Fruit fly (Drosophila melanogaster) whole organism, embryonic: ENCODE results near the gene CG6972.

Experiments used
- BEAF-32 ChIP-seq: fragments of 200-800 bp; sonication (Bioruptor generic); optimal IDR thresholded peaks from 3 replicates; lab custom pipeline; 2017; ENCODE audit warnings: missing biosample characterization, missing genetic modification characterization, mild to moderate bottlenecking, moderate library complexity, missing genetic modification reagents
- CG11093 ChIP-seq: fragments of 200-800 bp; sonication (Bioruptor generic); IDR thresholded peaks from 3 replicates; pipeline ENCODE4 v1.3.6; 2022; ENCODE audit warnings: missing biosample characterization, missing genetic modification characterization
- CG13287 ChIP-seq: fragments of 200-800 bp; sonication (Bioruptor generic); IDR thresholded peaks from 2 replicates; pipeline ENCODE4 v1.3.6; 2022; ENCODE audit warnings: missing biosample characterization, missing genetic modification characterization; ENCODE audit not compliant: partially characterized antibody
- CG13775 ChIP-seq: fragments of 200-800 bp; sonication (Bioruptor generic); optimal IDR thresholded peaks from 3 replicates; lab custom pipeline; 2017; ENCODE audit warnings: missing biosample characterization, mild to moderate bottlenecking, missing genetic modification characterization
- CG15073 ChIP-seq: fragments of 200-800 bp; sonication (Bioruptor generic); optimal IDR thresholded peaks from 2 replicates; lab custom pipeline; 2016; ENCODE audit warnings: missing biosample characterization, missing genetic modification characterization
- CG15601 ChIP-seq: fragments of 200-800 bp; sonication (Bioruptor generic); optimal IDR thresholded peaks from 3 replicates; lab custom pipeline; 2019; ENCODE audit warnings: missing biosample characterization, mild to moderate bottlenecking, missing genetic modification characterization, moderate library complexity
- CG16813 ChIP-seq: fragments of 200-800 bp; sonication (Bioruptor generic); IDR thresholded peaks from 3 replicates; pipeline ENCODE4 v1.3.6; 2022; ENCODE audit warnings: missing biosample characterization, missing genetic modification characterization; ENCODE audit not compliant: partially characterized antibody
- CG17328 ChIP-seq: fragments of 200-800 bp; sonication (Bioruptor generic); IDR thresholded peaks from 2 replicates; pipeline ENCODE4 v1.3.6; 2022; ENCODE audit warnings: missing biosample characterization, missing genetic modification characterization
- CG17385 ChIP-seq: fragments of 200-800 bp; sonication (Bioruptor generic); optimal IDR thresholded peaks from 3 replicates; lab custom pipeline; 2018; ENCODE audit warnings: missing biosample characterization, mild to moderate bottlenecking, missing genetic modification characterization
- CG42726 ChIP-seq: fragments of 200-800 bp; sonication (Bioruptor generic); IDR thresholded peaks from 2 replicates; pipeline ENCODE4 v1.3.6; 2022; ENCODE audit warnings: missing biosample characterization, missing genetic modification characterization; ENCODE audit not compliant: partially characterized antibody
- CG4282 ChIP-seq: fragments of 200-800 bp; sonication (Bioruptor generic); optimal IDR thresholded peaks from 2 replicates; lab custom pipeline; 2016; ENCODE audit warnings: missing biosample characterization, missing genetic modification characterization
- CG6254 ChIP-seq: fragments of 200-800 bp; sonication (Bioruptor generic); optimal IDR thresholded peaks from 3 replicates; lab custom pipeline; 2017; ENCODE audit warnings: mild to moderate bottlenecking, missing biosample characterization, missing genetic modification reagents, missing genetic modification characterization
- CG6272 ChIP-seq: fragments of 200-800 bp; sonication (Bioruptor generic); IDR thresholded peaks from 2 replicates; pipeline ENCODE4 v1.3.6; 2022; ENCODE audit warnings: missing biosample characterization, missing genetic modification characterization
- CG7556 ChIP-seq: fragments of 200-800 bp; sonication (Bioruptor generic); optimal IDR thresholded peaks from 2 replicates; lab custom pipeline; 2017; ENCODE audit warnings: missing biosample characterization, mild to moderate bottlenecking, missing genetic modification characterization
- CG7786 ChIP-seq: fragments of 200-800 bp; sonication (Bioruptor generic); optimal IDR thresholded peaks from 2 replicates; lab custom pipeline; 2016; ENCODE audit warnings: missing biosample characterization, missing genetic modification characterization
- CG7928 ChIP-seq: fragments of 200-800 bp; sonication (Bioruptor generic); optimal IDR thresholded peaks from 2 replicates; lab custom pipeline; 2017; ENCODE audit warnings: missing biosample characterization, mild to moderate bottlenecking, missing genetic modification characterization
- CG7987 ChIP-seq: fragments of 200-800 bp; sonication (Bioruptor generic); optimal IDR thresholded peaks from 2 replicates; lab custom pipeline; 2018; ENCODE audit warnings: missing biosample characterization, mild to moderate bottlenecking, missing genetic modification characterization, moderate library complexity
- CG8281 ChIP-seq: fragments of 200-800 bp; sonication (Bioruptor generic); optimal IDR thresholded peaks from 2 replicates; lab custom pipeline; 2018; ENCODE audit warnings: missing biosample characterization, mild to moderate bottlenecking, missing genetic modification characterization, moderate library complexity
- CG8359 ChIP-seq: fragments of 200-800 bp; sonication (Bioruptor generic); optimal IDR thresholded peaks from 2 replicates; lab custom pipeline; 2017; ENCODE audit warnings: missing biosample characterization, mild to moderate bottlenecking, missing genetic modification characterization, borderline replicate concordance
- CG9437 ChIP-seq: fragments of 200-800 bp; sonication (Bioruptor generic); optimal IDR thresholded peaks from 2 replicates; lab custom pipeline; 2018; ENCODE audit warnings: missing biosample characterization, mild to moderate bottlenecking, missing genetic modification characterization
- CG9609 ChIP-seq: fragments of 200-800 bp; sonication (Bioruptor generic); optimal IDR thresholded peaks from 3 replicates; lab custom pipeline; 2016; ENCODE audit warnings: missing biosample characterization, missing genetic modification characterization
- D ChIP-seq, 2 experiments: fragments of 200-800 bp in 1 of 2; fragments of >200 bp in 1 of 2; sonication (Bioruptor generic) in 1 of 2; optimal IDR thresholded peaks; 2 replicates in 1 of 2; 3 replicates in 1 of 2; lab custom pipeline; 2017; ENCODE audit warnings: mild to moderate bottlenecking in 1 of 2, missing biosample characterization in 1 of 2, missing genetic modification characterization in 1 of 2, missing genetic modification reagents in 1 of 2
- Dbx ChIP-seq: fragments of 200-800 bp; sonication (Bioruptor generic); IDR thresholded peaks from 3 replicates; pipeline ENCODE4 v1.3.6; 2022; ENCODE audit warnings: missing biosample characterization, missing genetic modification characterization
- Eip74EF ChIP-seq, 2 experiments: fragments of 200-800 bp in 1 of 2; fragments of >200 bp in 1 of 2; sonication (Bioruptor generic) in 1 of 2; optimal IDR thresholded peaks; 2 replicates each; lab custom pipeline; 2017 to 2019; ENCODE audit warnings: missing biosample characterization in 2 of 2, missing genetic modification characterization in 2 of 2, mild to moderate bottlenecking in 1 of 2, moderate library complexity in 1 of 2
- Gug ChIP-seq: fragments of 200-800 bp; sonication (Bioruptor generic); IDR thresholded peaks from 4 replicates; pipeline ENCODE4 v1.3.6; 2022; ENCODE audit warnings: missing biosample characterization, missing genetic modification characterization
- Nf-YA ChIP-seq: fragments of 200-800 bp; sonication (Bioruptor generic); IDR thresholded peaks from 2 replicates; pipeline ENCODE4 v1.3.6; 2022; ENCODE audit warnings: missing biosample characterization, missing genetic modification characterization
- Pdp1 ChIP-seq, 2 experiments: fragments of 200-800 bp; sonication (Bioruptor generic); optimal IDR thresholded peaks; 3 replicates each; lab custom pipeline; 2016; ENCODE audit warnings: missing biosample characterization in 2 of 2, missing genetic modification characterization in 2 of 2, mild to moderate bottlenecking in 1 of 2, moderate library complexity in 1 of 2
- Rfx ChIP-seq: fragments of 200-800 bp; sonication (Bioruptor generic); IDR thresholded peaks from 2 replicates; pipeline ENCODE4 v1.3.6; 2022; ENCODE audit warnings: missing biosample characterization, missing genetic modification characterization
- Sin3A ChIP-seq: fragments of >200 bp; optimal IDR thresholded peaks from 2 replicates; lab custom pipeline; 2018
- Sry-β ChIP-seq: fragments of 200-800 bp; sonication (Bioruptor generic); optimal IDR thresholded peaks from 2 replicates; lab custom pipeline; 2018; ENCODE audit warnings: missing biosample characterization, mild to moderate bottlenecking, missing genetic modification characterization, moderate library complexity
- Xbp1 ChIP-seq: fragments of 200-800 bp; sonication (Bioruptor generic); optimal IDR thresholded peaks from 3 replicates; lab custom pipeline; 2016; ENCODE audit warnings: missing biosample characterization, mild to moderate bottlenecking, missing genetic modification characterization
- ab ChIP-seq: fragments of 200-800 bp; sonication (Bioruptor generic); optimal IDR thresholded peaks from 2 replicates; lab custom pipeline; 2016; ENCODE audit warnings: missing biosample characterization, missing genetic modification characterization
- abd-A ChIP-seq: fragments of 200-800 bp; sonication (Bioruptor generic); optimal IDR thresholded peaks from 3 replicates; lab custom pipeline; 2019; ENCODE audit warnings: missing biosample characterization, mild to moderate bottlenecking, missing genetic modification characterization, moderate library complexity
- ase ChIP-seq: fragments of 200-800 bp; sonication (Bioruptor generic); IDR thresholded peaks from 3 replicates; pipeline ENCODE4 v1.3.6; 2022; ENCODE audit warnings: missing biosample characterization, missing genetic modification characterization
- az2 ChIP-seq: fragments of 200-800 bp; sonication (Bioruptor generic); optimal IDR thresholded peaks from 3 replicates; lab custom pipeline; 2016; ENCODE audit warnings: missing biosample characterization, missing genetic modification characterization
- bigmax ChIP-seq: fragments of 200-800 bp; sonication (Bioruptor generic); optimal IDR thresholded peaks from 2 replicates; lab custom pipeline; 2018; ENCODE audit warnings: missing biosample characterization, mild to moderate bottlenecking, missing genetic modification characterization
- eve ChIP-seq, 2 experiments: fragments of >200 bp; optimal IDR thresholded peaks; 2 replicates each; lab custom pipeline; 2017; ENCODE audit warnings: missing biosample characterization in 2 of 2, missing genetic modification characterization in 2 of 2
- gem ChIP-seq: fragments of 200-800 bp; sonication (Bioruptor generic); optimal IDR thresholded peaks from 2 replicates; lab custom pipeline; 2019; ENCODE audit warnings: missing biosample characterization, mild to moderate bottlenecking, missing genetic modification characterization, moderate library complexity
- grn ChIP-seq: fragments of 200-800 bp; sonication (Bioruptor generic); optimal IDR thresholded peaks from 3 replicates; lab custom pipeline; 2017; ENCODE audit warnings: missing biosample characterization, missing genetic modification characterization
- gsb-n ChIP-seq: fragments of 200-800 bp; sonication (Bioruptor generic); optimal IDR thresholded peaks from 3 replicates; lab custom pipeline; 2018; ENCODE audit warnings: missing biosample characterization, mild to moderate bottlenecking, missing genetic modification characterization
- ham ChIP-seq: fragments of 200-800 bp; sonication (Bioruptor generic); IDR thresholded peaks from 2 replicates; pipeline ENCODE4 v1.3.6; 2022; ENCODE audit warnings: missing biosample characterization, missing genetic modification characterization
- jing ChIP-seq: fragments of 200-800 bp; sonication (Bioruptor generic); optimal IDR thresholded peaks from 2 replicates; lab custom pipeline; 2018; ENCODE audit warnings: missing biosample characterization, mild to moderate bottlenecking, missing genetic modification characterization
- ken ChIP-seq: fragments of 200-800 bp; sonication (Bioruptor generic); IDR thresholded peaks from 3 replicates; pipeline ENCODE4 v1.3.6; 2022; ENCODE audit warnings: missing biosample characterization, missing genetic modification characterization
- nmo ChIP-seq: fragments of 200-800 bp; sonication (Bioruptor generic); optimal IDR thresholded peaks from 2 replicates; lab custom pipeline; 2018; ENCODE audit warnings: missing biosample characterization, mild to moderate bottlenecking, missing genetic modification characterization, moderate library complexity
- pita ChIP-seq: fragments of 200-800 bp; sonication (Bioruptor generic); optimal IDR thresholded peaks from 2 replicates; lab custom pipeline; 2017; ENCODE audit warnings: missing biosample characterization, mild to moderate bottlenecking, missing genetic modification characterization
- sr ChIP-seq: fragments of 200-800 bp; sonication (Bioruptor generic); IDR thresholded peaks from 3 replicates; pipeline ENCODE4 v1.3.6; 2022; ENCODE audit warnings: missing biosample characterization, missing genetic modification characterization
- tll ChIP-seq, 2 experiments: fragments of 200-800 bp in 1 of 2; fragments of >200 bp in 1 of 2; sonication (Bioruptor generic) in 1 of 2; optimal IDR thresholded peaks; 2 replicates each; lab custom pipeline; 2017 to 2019; ENCODE audit warnings: missing biosample characterization in 2 of 2, missing genetic modification characterization in 2 of 2, mild to moderate bottlenecking in 1 of 2, moderate library complexity in 1 of 2
- z ChIP-seq: fragments of 200-800 bp; sonication (Bioruptor generic); IDR thresholded peaks from 3 replicates; pipeline ENCODE4 v1.3.6; 2022; ENCODE audit warnings: missing biosample characterization, missing genetic modification characterization

Gene CG6972

DNA sequence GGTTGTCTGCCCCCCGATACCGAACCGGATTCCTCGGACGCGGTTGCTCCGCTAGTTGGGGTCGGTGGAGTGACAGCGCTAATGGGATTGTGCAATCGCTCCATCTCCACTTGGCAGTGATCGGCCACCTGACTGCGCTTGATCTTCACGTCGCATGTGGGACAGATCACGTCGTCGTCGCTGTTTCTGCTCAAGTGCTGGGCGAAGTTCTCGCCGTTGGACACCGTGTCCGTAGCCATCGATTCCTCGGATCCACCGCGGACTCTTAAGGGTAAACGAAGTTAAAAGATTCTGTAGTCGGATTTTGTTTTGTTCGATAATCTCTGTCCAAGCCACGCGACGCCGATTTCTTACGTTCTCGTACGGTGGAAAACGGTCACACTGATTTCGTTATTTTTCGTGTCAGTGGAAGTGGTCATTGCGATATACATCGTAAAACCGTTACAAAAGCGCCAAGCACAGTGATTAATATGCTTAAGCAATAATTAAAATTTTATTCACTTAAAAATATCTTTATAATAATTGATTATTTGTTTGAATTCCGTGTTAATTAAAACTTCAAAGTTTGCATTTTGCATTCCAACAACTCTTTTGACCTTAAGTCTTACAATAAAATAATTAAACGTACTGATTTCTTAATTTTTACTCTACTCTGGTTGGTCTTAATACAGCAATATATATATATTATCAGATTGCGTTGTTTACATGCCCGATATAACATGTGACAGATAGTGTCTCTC is 24.4 kb downstream of the CG6972 start, which contains the start of gene RNF220 (continued):
- TF ChIP-seq CG15073 (GFP tag; lab: Kevin White, UChicago) (no peak), pita (GFP tag; lab: Kevin White, UChicago) (no peak), bigmax (GFP tag; lab: Kevin White, UChicago) (no peak), CG17385 (GFP tag; lab: Kevin White, UChicago) (peak; percentile 12), CG8281 (tag; lab: Kevin White, UChicago) (no peak), BEAF-32 (GFP tag; lab: Kevin White, UChicago) (no peak), tll (GFP tag; optimal IDR thresholded peaks at IDR 0.05; lab: Kevin White, UChicago) (no peak), ken (GFP tag; lab: Robert Waterston, UW) (no peak), CG13287 (GFP tag; lab: Robert Waterston, UW) (peak; percentile 70), jing (GFP tag; lab: Kevin White, UChicago) (no peak), CG6272 (peak; percentile 24; the same call in 1 of the 2 replicates), Gug (GFP tag; lab: Robert Waterston, UW) (no peak), CG7928 (no peak), D (optimal IDR thresholded peaks at IDR 0.05; lab: Kevin White, UChicago) (no peak), D (GFP tag; optimal IDR thresholded peaks at IDR 0.05; lab: Kevin White, UChicago) (no peak), CG7556 (GFP tag; lab: Kevin White, UChicago) (no peak), gem (peak; percentile 49), CG4282 (GFP tag; lab: Kevin White, UChicago) (no peak), Nf-YA (GFP tag; lab: Robert Waterston, UW) (no peak), ase (no peak), CG11093 (GFP tag; lab: Robert Waterston, UW) (no peak), eve (GFP tag; optimal IDR thresholded peaks at IDR 0.05; lab: Kevin White, UChicago) (no peak), CG15601 (tag; lab: Kevin White, UChicago) (no peak), ham (GFP tag; lab: Robert Waterston, UW) (no peak), Pdp1 (GFP tag; optimal IDR thresholded peaks at IDR 0.05; lab: Kevin White, UChicago) (peak in 1 of 2 experiments; percentile 58), CG8359 (no peak), CG7786 (no peak), nmo (GFP tag; lab: Kevin White, UChicago) (peak; percentile 45), abd-A (tag; lab: Kevin White, UChicago) (no peak), az2 (GFP tag; lab: Kevin White, UChicago) (peak; percentile 21), Xbp1 (GFP tag; lab: Kevin White, UChicago) (peak; percentile 30), Rfx (GFP tag; lab: Robert Waterston, UW) (peak; percentile 38; the same call in 1 of the 2 replicates), z (GFP tag; lab: Robert Waterston, UW) (no peak), grn (no peak), CG7987 (no peak), Sry-β (GFP tag; lab: Kevin White, UChicago) (no peak), CG17328 (GFP tag; lab: Robert Waterston, UW) (no peak), Dbx (GFP tag; lab: Robert Waterston, UW) (peak; percentile 20; the same call in 1 of the 3 replicates), Sin3A (peak; percentile 31), sr (no peak), CG13775 (GFP tag; lab: Kevin White, UChicago) (peak; percentile 32), gsb-n (tag; lab: Kevin White, UChicago) (no peak), CG9437 (peak; percentile 97), CG42726 (peak; percentile 68), CG16813 (GFP tag; lab: Robert Waterston, UW) (no peak; the same call in none of the 3 replicates), ab (GFP tag; lab: Kevin White, UChicago) (no peak), CG9609 (GFP tag; lab: Kevin White, UChicago) (no peak), Eip74EF (GFP tag; optimal IDR thresholded peaks at IDR 0.05; lab: Kevin White, UChicago) (no peak), CG6254 (GFP tag; lab: Kevin White, UChicago) (no peak)
